Worm (Caenorhabditis elegans) whole organism, late embryonic: ENCODE data around the gene F13H8.5.

Experiments
- C08G9.2 ChIP-seq: sonication (generic microtip); optimal IDR thresholded peaks from 2 replicates; lab custom pipeline; 2016; ENCODE audit warnings: mild to moderate bottlenecking, missing genetic modification characterization, moderate library complexity, missing compliant biosample characterization
- T23F11.4 ChIP-seq: fragments of 200-800 bp; sonication (Bioruptor generic); optimal IDR thresholded peaks from 2 replicates; lab custom pipeline; 2018; ENCODE audit warnings: mild to moderate bottlenecking, missing genetic modification characterization, missing compliant biosample characterization
- ama-1 ChIP-seq: fragments of 150-350 bp; optimal IDR thresholded peaks from 2 replicates; lab custom pipeline; 2014
- ceh-19 ChIP-seq: fragments of 200-800 bp; sonication (Bioruptor generic); optimal IDR thresholded peaks from 2 replicates; lab custom pipeline; 2018; ENCODE audit warnings: mild to moderate bottlenecking, missing genetic modification characterization, missing compliant biosample characterization
- ceh-22 ChIP-seq: sonication (generic microtip); optimal IDR thresholded peaks from 2 replicates; lab custom pipeline; 2017; ENCODE audit warnings: missing biosample characterization, missing genetic modification characterization
- ceh-31 ChIP-seq: sonication (generic microtip); optimal IDR thresholded peaks from 2 replicates; lab custom pipeline; 2016; ENCODE audit warnings: missing genetic modification characterization, missing compliant biosample characterization
- ceh-45 ChIP-seq: fragments of 200-800 bp; sonication (Bioruptor generic); IDR thresholded peaks from 2 replicates; pipeline ENCODE4 v1.3.6; 2022; ENCODE audit warnings: missing genetic modification reagents, missing genetic modification characterization, missing compliant biosample characterization
- ceh-9 ChIP-seq: sonication (generic microtip); optimal IDR thresholded peaks from 2 replicates; lab custom pipeline; 2016; ENCODE audit warnings: mild to moderate bottlenecking, missing genetic modification characterization, inconsistent platforms, missing compliant biosample characterization
- dve-1 ChIP-seq: sonication (generic microtip); optimal IDR thresholded peaks from 2 replicates; lab custom pipeline; 2017; ENCODE audit warnings: antibody characterized with exemption, mild to moderate bottlenecking, missing genetic modification characterization, missing compliant biosample characterization
- elt-4 ChIP-seq: sonication (generic microtip); optimal IDR thresholded peaks from 2 replicates; lab custom pipeline; 2016; ENCODE audit warnings: missing genetic modification characterization, missing compliant biosample characterization
- eyg-1 ChIP-seq: sonication (generic microtip); optimal IDR thresholded peaks from 2 replicates; lab custom pipeline; 2016; ENCODE audit warnings: missing genotype, missing genetic modification characterization, missing compliant biosample characterization
- fax-1 ChIP-seq: sonication (generic microtip); optimal IDR thresholded peaks from 2 replicates; lab custom pipeline; 2016; ENCODE audit warnings: missing genotype, missing genetic modification characterization, missing compliant biosample characterization
- fkh-10 ChIP-seq: fragments of 150-350 bp; optimal IDR thresholded peaks from 2 replicates; lab custom pipeline; 2014; ENCODE audit warnings: missing biosample characterization, missing genetic modification reagents, missing genetic modification characterization
- gmeb-2 ChIP-seq: sonication (generic microtip); optimal IDR thresholded peaks from 2 replicates; lab custom pipeline; 2016; ENCODE audit warnings: missing genetic modification characterization, inconsistent platforms, missing compliant biosample characterization
- hlh-13 ChIP-seq: fragments of 200-800 bp; sonication (Bioruptor generic); optimal IDR thresholded peaks from 2 replicates; lab custom pipeline; 2018; ENCODE audit warnings: mild to moderate bottlenecking, missing genetic modification characterization, missing compliant biosample characterization
- hlh-15 ChIP-seq: sonication (generic microtip); optimal IDR thresholded peaks from 2 replicates; lab custom pipeline; 2016; ENCODE audit warnings: missing genetic modification characterization, missing compliant biosample characterization
- hlh-6 ChIP-seq: sonication (generic microtip); optimal IDR thresholded peaks from 2 replicates; lab custom pipeline; 2016; ENCODE audit warnings: missing genotype, missing genetic modification characterization, missing compliant biosample characterization
- lim-6 ChIP-seq: sonication (generic microtip); optimal IDR thresholded peaks from 2 replicates; lab custom pipeline; 2016; ENCODE audit warnings: missing genetic modification characterization, missing compliant biosample characterization
- mec-3 ChIP-seq: sonication (generic microtip); optimal IDR thresholded peaks from 2 replicates; lab custom pipeline; 2016; ENCODE audit warnings: borderline replicate concordance, missing genetic modification characterization, missing compliant biosample characterization
- nfya-1 ChIP-seq: sonication (generic microtip); optimal IDR thresholded peaks from 2 replicates; lab custom pipeline; 2017; ENCODE audit warnings: missing genetic modification characterization, mild to moderate bottlenecking, missing compliant biosample characterization, antibody characterized with exemption, moderate library complexity
- nhr-11 ChIP-seq: fragments of 150-350 bp; optimal IDR thresholded peaks from 2 replicates; lab custom pipeline; 2014; ENCODE audit warnings: missing biosample characterization, missing genetic modification characterization
- nhr-232 ChIP-seq: sonication (generic microtip); optimal IDR thresholded peaks from 2 replicates; lab custom pipeline; 2016; ENCODE audit warnings: missing genetic modification characterization, missing compliant biosample characterization
- npax-4 ChIP-seq: sonication (generic microtip); optimal IDR thresholded peaks from 2 replicates; lab custom pipeline; 2016; ENCODE audit warnings: missing genetic modification characterization, missing compliant biosample characterization
- odd-2 ChIP-seq: sonication (generic microtip); optimal IDR thresholded peaks from 2 replicates; lab custom pipeline; 2017; ENCODE audit warnings: antibody characterized with exemption, mild to moderate bottlenecking, missing genetic modification characterization, missing compliant biosample characterization
- pat-9 ChIP-seq: fragments of 200-800 bp; sonication (Bioruptor generic); optimal IDR thresholded peaks from 2 replicates; lab custom pipeline; 2018; ENCODE audit warnings: mild to moderate bottlenecking, missing genetic modification characterization, moderate library complexity, missing compliant biosample characterization
- pax-1 ChIP-seq: fragments of 150-350 bp; optimal IDR thresholded peaks from 2 replicates; lab custom pipeline; 2014; ENCODE audit warnings: missing biosample characterization, missing genetic modification characterization
- pha-4 ChIP-seq: fragments of 150-350 bp; optimal IDR thresholded peaks from 2 replicates; lab custom pipeline; 2018; ENCODE audit warnings: missing biosample characterization, missing genetic modification reagents, missing genetic modification characterization
- pqm-1 ChIP-seq: sonication (generic microtip); optimal IDR thresholded peaks from 2 replicates; lab custom pipeline; 2016; ENCODE audit warnings: missing genetic modification characterization, missing compliant biosample characterization
- ref-2 ChIP-seq: sonication (generic microtip); optimal IDR thresholded peaks from 2 replicates; lab custom pipeline; 2016; ENCODE audit warnings: missing genetic modification characterization, missing compliant biosample characterization
- sox-4 ChIP-seq: sonication (generic microtip); optimal IDR thresholded peaks from 2 replicates; lab custom pipeline; 2017; ENCODE audit warnings: mild to moderate bottlenecking, missing genetic modification characterization, inconsistent platforms, missing compliant biosample characterization
- tbx-7 ChIP-seq: sonication (generic microtip); optimal IDR thresholded peaks from 2 replicates; lab custom pipeline; 2016; ENCODE audit warnings: missing genotype, missing genetic modification characterization, missing compliant biosample characterization
- ttx-3 ChIP-seq: sonication (generic microtip); optimal IDR thresholded peaks from 2 replicates; lab custom pipeline; 2016; ENCODE audit warnings: missing genetic modification reagents, missing genetic modification characterization, missing compliant biosample characterization
- unc-3 ChIP-seq, 2 experiments: fragments of 200-800 bp in 1 of 2; sonication (Bioruptor generic) in 1 of 2; sonication (generic microtip) in 1 of 2; conservative IDR thresholded peaks in 1 of 2; optimal IDR thresholded peaks in 1 of 2; 2 replicates each; pipeline versions ENCODE4 v1.3.6 to Lab custom; 2016 to 2022; ENCODE audit warnings: missing compliant biosample characterization in 2 of 2, missing genetic modification characterization in 2 of 2, missing genetic modification reagents in 1 of 2
- unc-86 ChIP-seq: sonication (generic microtip); optimal IDR thresholded peaks from 2 replicates; lab custom pipeline; 2016; ENCODE audit warnings: missing genetic modification characterization, missing compliant biosample characterization

Gene F13H8.5

ce11 chrII:6245199-6245702 is 10.7 kb downstream of the F13H8.5 start, which contains the start of gene blos-4:
TSS of gene blos-4 (plus strand) at chrII:6245249.
- TF ChIP-seq hlh-13 (GFP tag; lab: Kevin White, UChicago) = no peak
- TF ChIP-seq ceh-9 (tag; lab: Kevin White, UChicago) = no peak
- no peak for TF ChIP-seq odd-2 (tag; lab: Kevin White, UChicago)
- TF ChIP-seq ceh-45 (GFP tag; lab: Robert Waterston, UW) = no peak
- no peak for TF ChIP-seq pqm-1 (tag; lab: Kevin White, UChicago)
- no peak for TF ChIP-seq unc-3 (GFP tag; conservative IDR thresholded peaks at IDR 0.05; lab: Robert Waterston, UW)
- no peak for TF ChIP-seq unc-3 (tag; optimal IDR thresholded peaks at IDR 0.05; lab: Kevin White, UChicago)
- TF ChIP-seq elt-4 = no peak
- no peak for TF ChIP-seq ref-2 (tag; lab: Kevin White, UChicago)
- TF ChIP-seq fkh-10 (GFP tag; lab: Kevin White, UChicago) = no peak
- TF ChIP-seq pat-9 (tag; lab: Kevin White, UChicago) = no peak
- no peak for TF ChIP-seq mec-3
- no peak for TF ChIP-seq pha-4 (tag; lab: Kevin White, UChicago)
- TF ChIP-seq T23F11.4 (GFP tag; lab: Kevin White, UChicago) = no peak
- TF ChIP-seq eyg-1 (tag; lab: Kevin White, UChicago) = no peak
- TF ChIP-seq pax-1 (tag; lab: Kevin White, UChicago) = no peak
- TF ChIP-seq tbx-7 (tag; lab: Kevin White, UChicago) = no peak
- TF ChIP-seq, all 69 proteins: peak for 0

- TF ChIP-seq sox-4 (tag; lab: Kevin White, UChicago) = no peak
- TF ChIP-seq T23F11.4 (GFP tag; lab: Kevin White, UChicago) = no peak
- TF ChIP-seq tbx-7 (tag; lab: Kevin White, UChicago) = no peak
Observed at ce11 chrII:6244171-6244570, 11.8 kb downstream of the F13H8.5 start, which contains the start of gene tat-4. TSS of gene tat-4 (minus strand) at chrII:6244287.

DNA sequence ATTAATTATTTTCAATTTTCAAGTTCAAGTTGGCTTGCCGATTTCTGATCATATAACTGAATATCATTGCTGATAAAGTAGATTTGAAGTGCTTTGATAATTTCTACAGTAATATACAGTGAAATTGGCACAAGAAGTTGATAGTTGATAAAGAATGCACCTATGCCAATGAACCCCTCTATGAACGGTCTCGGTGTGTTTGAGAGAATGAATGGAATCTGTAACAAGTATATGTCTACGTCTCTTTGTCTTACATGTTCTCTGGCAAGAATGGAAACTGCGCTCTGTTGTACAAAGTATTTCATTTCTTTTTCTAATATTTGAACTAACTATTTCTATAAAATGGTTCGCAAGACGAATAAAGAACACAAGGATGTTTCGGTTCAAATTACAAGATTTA is 14.2 kb downstream of the F13H8.5 start, which contains the start of gene T24H7.8:
T24H7.8 (plus strand) TSS at position 301 of the 400 bp plus-strand sequence.
- TF ChIP-seq ceh-22 (no peak), odd-2 (tag; lab: Kevin White, UChicago) (no peak), nfya-1 (tag; lab: Kevin White, UChicago) (no peak), hlh-15 (tag; lab: Kevin White, UChicago) (no peak), lim-6 (tag; lab: Kevin White, UChicago) (no peak), ceh-31 (tag; lab: Kevin White, UChicago) (no peak), unc-86 (no peak), pax-1 (tag; lab: Kevin White, UChicago) (no peak), ceh-19 (GFP tag; lab: Kevin White, UChicago) (no peak), ama-1 (no peak), gmeb-2 (tag; lab: Kevin White, UChicago) (no peak), dve-1 (tag; lab: Kevin White, UChicago) (no peak), ttx-3 (no peak), ref-2 (tag; lab: Kevin White, UChicago) (no peak), nhr-232 (tag; lab: Kevin White, UChicago) (no peak), fax-1 (no peak), hlh-6 (tag; lab: Kevin White, UChicago) (no peak), C08G9.2 (tag; lab: Kevin White, UChicago) (no peak), npax-4 (tag; lab: Kevin White, UChicago) (no peak), nhr-11 (tag; lab: Kevin White, UChicago) (no peak)
- TF ChIP-seq, all 69 proteins: peak for 0
